Fruit fly (Drosophila melanogaster) whole organism, embryonic: ENCODE data around the gene FucTC.
A peak's percentile ranks its signal among the peaks of the same experiment; 100 is the strongest.

Experiments used
- Aef1 ChIP-seq: fragments of 200-800 bp; sonication (Bioruptor generic); IDR thresholded peaks from 3 replicates; pipeline ENCODE4 v1.3.6; 2022; ENCODE audit warnings: missing biosample characterization, missing genetic modification characterization
- CG10366 ChIP-seq: fragments of 200-800 bp; sonication (Bioruptor generic); IDR thresholded peaks from 2 replicates; pipeline ENCODE4 v1.3.6; 2022; ENCODE audit warnings: missing biosample characterization, missing genetic modification characterization
- CG11695 ChIP-seq: fragments of 200-800 bp; sonication (Bioruptor generic); IDR thresholded peaks from 3 replicates; pipeline ENCODE4 v1.3.6; 2022; ENCODE audit warnings: missing biosample characterization, missing genetic modification characterization
- CG12391 ChIP-seq: fragments of 200-800 bp; sonication (Bioruptor generic); optimal IDR thresholded peaks from 3 replicates; lab custom pipeline; 2018; ENCODE audit warnings: missing biosample characterization, mild to moderate bottlenecking, missing genetic modification characterization, moderate library complexity
- CG13287 ChIP-seq: fragments of 200-800 bp; sonication (Bioruptor generic); IDR thresholded peaks from 2 replicates; pipeline ENCODE4 v1.3.6; 2022; ENCODE audit warnings: missing biosample characterization, missing genetic modification characterization; ENCODE audit not compliant: partially characterized antibody
- CG14860 ChIP-seq: fragments of 200-800 bp; sonication (Bioruptor generic); IDR thresholded peaks from 3 replicates; pipeline ENCODE4 v1.3.6; 2022; ENCODE audit warnings: missing biosample characterization, missing genetic modification characterization; ENCODE audit not compliant: partially characterized antibody
- CG17186 ChIP-seq: fragments of 200-800 bp; sonication (Bioruptor generic); optimal IDR thresholded peaks from 3 replicates; lab custom pipeline; 2017; ENCODE audit warnings: missing biosample characterization, missing genetic modification reagents, missing genetic modification characterization
- CG17361 ChIP-seq: fragments of 200-800 bp; sonication (Bioruptor generic); IDR thresholded peaks from 3 replicates; pipeline ENCODE4 v1.3.6; 2022; ENCODE audit warnings: missing biosample characterization, missing genetic modification characterization
- CG2116 ChIP-seq: fragments of 200-800 bp; sonication (Bioruptor generic); optimal IDR thresholded peaks from 3 replicates; lab custom pipeline; 2018; ENCODE audit warnings: missing biosample characterization, mild to moderate bottlenecking, missing genetic modification characterization
- CG2120 ChIP-seq: fragments of 200-800 bp; sonication (Bioruptor generic); optimal IDR thresholded peaks from 3 replicates; lab custom pipeline; 2016; ENCODE audit warnings: missing biosample characterization, missing genetic modification characterization
- CG2129 ChIP-seq: fragments of 200-800 bp; sonication (Bioruptor generic); IDR thresholded peaks from 2 replicates; pipeline ENCODE4 v1.3.6; 2022; ENCODE audit warnings: missing biosample characterization, missing genetic modification characterization; ENCODE audit not compliant: partially characterized antibody
- CG32767 ChIP-seq: fragments of 200-800 bp; sonication (Bioruptor generic); IDR thresholded peaks from 2 replicates; pipeline ENCODE4 v1.3.6; 2022; ENCODE audit warnings: missing biosample characterization, missing genetic modification characterization
- CG3847 ChIP-seq: fragments of 200-800 bp; sonication (Bioruptor generic); IDR thresholded peaks from 2 replicates; pipeline ENCODE4 v1.3.6; 2022; ENCODE audit warnings: missing biosample characterization, missing genetic modification characterization
- CG4424 ChIP-seq: fragments of 200-800 bp; sonication (Bioruptor generic); optimal IDR thresholded peaks from 3 replicates; lab custom pipeline; 2016; ENCODE audit warnings: missing biosample characterization, missing genetic modification characterization
- CG4730 ChIP-seq: fragments of 200-800 bp; sonication (Bioruptor generic); IDR thresholded peaks from 2 replicates; pipeline ENCODE4 v1.3.6; 2022; ENCODE audit warnings: missing biosample characterization, missing genetic modification characterization
- CG4820 ChIP-seq: fragments of 200-800 bp; sonication (Bioruptor generic); optimal IDR thresholded peaks from 3 replicates; lab custom pipeline; 2016; ENCODE audit warnings: missing biosample characterization, missing genetic modification characterization
- CG7556 ChIP-seq: fragments of 200-800 bp; sonication (Bioruptor generic); optimal IDR thresholded peaks from 2 replicates; lab custom pipeline; 2017; ENCODE audit warnings: missing biosample characterization, mild to moderate bottlenecking, missing genetic modification characterization
- CG7963 ChIP-seq: fragments of 200-800 bp; sonication (Bioruptor generic); IDR thresholded peaks from 3 replicates; pipeline ENCODE4 v1.3.6; 2022; ENCODE audit warnings: missing biosample characterization, missing genetic modification characterization; ENCODE audit not compliant: partially characterized antibody
- CG8924 ChIP-seq: fragments of 200-800 bp; optimal IDR thresholded peaks from 3 replicates; lab custom pipeline; 2019; ENCODE audit warnings: missing biosample characterization, mild to moderate bottlenecking, missing genetic modification characterization, moderate library complexity
- CG9797 ChIP-seq: fragments of 200-800 bp; sonication (Bioruptor generic); optimal IDR thresholded peaks from 3 replicates; lab custom pipeline; 2018; ENCODE audit warnings: missing biosample characterization, mild to moderate bottlenecking, missing genetic modification characterization
- D ChIP-seq, 2 experiments: fragments of 200-800 bp in 1 of 2; fragments of >200 bp in 1 of 2; sonication (Bioruptor generic) in 1 of 2; optimal IDR thresholded peaks; 2 replicates in 1 of 2; 3 replicates in 1 of 2; lab custom pipeline; 2017; ENCODE audit warnings: mild to moderate bottlenecking in 1 of 2, missing biosample characterization in 1 of 2, missing genetic modification characterization in 1 of 2, missing genetic modification reagents in 1 of 2
- Doc3 ChIP-seq: fragments of 200-800 bp; sonication (Bioruptor generic); IDR thresholded peaks from 3 replicates; pipeline ENCODE4 v1.3.6; 2022; ENCODE audit warnings: missing biosample characterization, missing genetic modification characterization; ENCODE audit not compliant: partially characterized antibody
- E2f1 ChIP-seq: fragments of 200-800 bp; sonication (Bioruptor generic); IDR thresholded peaks from 2 replicates; pipeline ENCODE4 v1.3.6; 2022; ENCODE audit warnings: missing biosample characterization, missing genetic modification characterization
- E2f2 ChIP-seq: fragments of 200-800 bp; sonication (Bioruptor generic); IDR thresholded peaks from 2 replicates; pipeline ENCODE4 v1.3.6; 2022; ENCODE audit warnings: missing biosample characterization, missing genetic modification characterization
- HHEX ChIP-seq: fragments of 200-800 bp; sonication (Bioruptor generic); optimal IDR thresholded peaks from 3 replicates; lab custom pipeline; 2017; ENCODE audit warnings: missing biosample characterization, mild to moderate bottlenecking, missing genetic modification characterization, missing genetic modification reagents
- HmgZ ChIP-seq: fragments of 200-800 bp; sonication (Bioruptor generic); optimal IDR thresholded peaks from 2 replicates; lab custom pipeline; 2018; ENCODE audit warnings: missing biosample characterization, mild to moderate bottlenecking, missing genetic modification characterization
- MBD-R2 ChIP-seq: fragments of 200-800 bp; sonication (Bioruptor generic); IDR thresholded peaks from 2 replicates; pipeline ENCODE4 v1.3.6; 2022; ENCODE audit warnings: missing biosample characterization, missing genetic modification characterization
- Med ChIP-seq: fragments of 200-800 bp; sonication (Bioruptor generic); peaks from one replicate; lab custom pipeline; 2016; ENCODE audit warnings: missing biosample characterization, missing genetic modification characterization, mild to moderate bottlenecking, inconsistent platforms, moderate library complexity
- Myb ChIP-seq: fragments of 200-800 bp; sonication (Bioruptor generic); optimal IDR thresholded peaks from 2 replicates; lab custom pipeline; 2016; ENCODE audit warnings: missing biosample characterization, missing genetic modification characterization
- Opbp ChIP-seq: fragments of 200-800 bp; sonication (Bioruptor generic); IDR thresholded peaks from 3 replicates; pipeline ENCODE4 v1.3.6; 2022; ENCODE audit warnings: missing biosample characterization, missing genetic modification characterization; ENCODE audit not compliant: partially characterized antibody
- PHDP ChIP-seq: fragments of 200-800 bp; sonication (Bioruptor generic); optimal IDR thresholded peaks from 3 replicates; lab custom pipeline; 2018; ENCODE audit warnings: missing biosample characterization, mild to moderate bottlenecking, missing genetic modification characterization, moderate library complexity
- Ptx1 ChIP-seq: fragments of 200-800 bp; sonication (Bioruptor generic); IDR thresholded peaks from 2 replicates; pipeline ENCODE4 v1.3.6; 2022; ENCODE audit warnings: missing biosample characterization, missing genetic modification characterization
- Sox100B ChIP-seq: fragments of 200-800 bp; sonication (Bioruptor generic); optimal IDR thresholded peaks from 3 replicates; lab custom pipeline; 2018; ENCODE audit warnings: missing biosample characterization, mild to moderate bottlenecking, missing genetic modification characterization
- Sox102F ChIP-seq: fragments of 200-800 bp; sonication (Bioruptor generic); optimal IDR thresholded peaks from 2 replicates; lab custom pipeline; 2018; ENCODE audit warnings: missing biosample characterization, mild to moderate bottlenecking, missing genetic modification characterization, moderate library complexity
- Sry-δ ChIP-seq: fragments of 200-800 bp; sonication (Bioruptor generic); optimal IDR thresholded peaks from 2 replicates; lab custom pipeline; 2016; ENCODE audit warnings: missing biosample characterization, missing genetic modification characterization
- Ssrp ChIP-seq: fragments of 200-800 bp; sonication (Bioruptor generic); optimal IDR thresholded peaks from 2 replicates; lab custom pipeline; 2018; ENCODE audit warnings: missing biosample characterization, mild to moderate bottlenecking, missing genetic modification characterization, moderate library complexity
- Xbp1 ChIP-seq: fragments of 200-800 bp; sonication (Bioruptor generic); optimal IDR thresholded peaks from 3 replicates; lab custom pipeline; 2016; ENCODE audit warnings: missing biosample characterization, mild to moderate bottlenecking, missing genetic modification characterization
- aop ChIP-seq: fragments of 200-800 bp; sonication (Bioruptor generic); IDR thresholded peaks from 2 replicates; pipeline ENCODE4 v1.3.6; 2022; ENCODE audit warnings: missing biosample characterization, missing genetic modification characterization
- bigmax ChIP-seq: fragments of 200-800 bp; sonication (Bioruptor generic); optimal IDR thresholded peaks from 2 replicates; lab custom pipeline; 2018; ENCODE audit warnings: missing biosample characterization, mild to moderate bottlenecking, missing genetic modification characterization
- gfzf ChIP-seq: fragments of 200-800 bp; sonication (Bioruptor generic); optimal IDR thresholded peaks from 2 replicates; lab custom pipeline; 2016; ENCODE audit warnings: missing biosample characterization, mild to moderate bottlenecking, missing genetic modification characterization, moderate library complexity
- grau ChIP-seq: fragments of 200-800 bp; optimal IDR thresholded peaks from 3 replicates; lab custom pipeline; 2019; ENCODE audit warnings: missing biosample characterization, mild to moderate bottlenecking, missing genetic modification characterization, moderate library complexity
- grn ChIP-seq: fragments of 200-800 bp; sonication (Bioruptor generic); optimal IDR thresholded peaks from 3 replicates; lab custom pipeline; 2017; ENCODE audit warnings: missing biosample characterization, missing genetic modification characterization
- kay ChIP-seq: fragments of 200-800 bp; sonication (Bioruptor generic); optimal IDR thresholded peaks from 2 replicates; lab custom pipeline; 2016; ENCODE audit warnings: missing biosample characterization, missing genetic modification characterization
- prd ChIP-seq, 3 experiments: fragments of >200 bp in 2 of 3; fragments of 200-800 bp in 1 of 3; sonication (Bioruptor generic) in 1 of 3; optimal IDR thresholded peaks in 2 of 3; IDR thresholded peaks in 1 of 3; 2 replicates in 2 of 3; 3 replicates in 1 of 3; pipeline versions ENCODE4 v1.3.6 to Lab custom; 2017 to 2022; ENCODE audit warnings: missing biosample characterization in 1 of 3, missing genetic modification characterization in 1 of 3
- row ChIP-seq: fragments of 200-800 bp; sonication (Bioruptor generic); IDR thresholded peaks from 3 replicates; pipeline ENCODE4 v1.3.6; 2022; ENCODE audit warnings: missing biosample characterization, missing genetic modification characterization
- sna ChIP-seq: fragments of 200-800 bp; sonication (Bioruptor generic); IDR thresholded peaks from 2 replicates; pipeline ENCODE4 v1.3.6; 2022; ENCODE audit warnings: missing biosample characterization, missing genetic modification characterization; ENCODE audit not compliant: partially characterized antibody
- sug ChIP-seq: fragments of 200-800 bp; optimal IDR thresholded peaks from 2 replicates; lab custom pipeline; 2019; ENCODE audit warnings: missing biosample characterization, mild to moderate bottlenecking, missing genetic modification characterization, moderate library complexity
- trem ChIP-seq: fragments of 200-800 bp; optimal IDR thresholded peaks from 3 replicates; lab custom pipeline; 2019; ENCODE audit warnings: missing biosample characterization, mild to moderate bottlenecking, missing genetic modification characterization, moderate library complexity
- zen2 ChIP-seq: fragments of 200-800 bp; sonication (Bioruptor generic); IDR thresholded peaks from 3 replicates; pipeline ENCODE4 v1.3.6; 2022; ENCODE audit warnings: missing biosample characterization, missing genetic modification characterization; ENCODE audit not compliant: partially characterized antibody

Gene FucTC

DNA sequence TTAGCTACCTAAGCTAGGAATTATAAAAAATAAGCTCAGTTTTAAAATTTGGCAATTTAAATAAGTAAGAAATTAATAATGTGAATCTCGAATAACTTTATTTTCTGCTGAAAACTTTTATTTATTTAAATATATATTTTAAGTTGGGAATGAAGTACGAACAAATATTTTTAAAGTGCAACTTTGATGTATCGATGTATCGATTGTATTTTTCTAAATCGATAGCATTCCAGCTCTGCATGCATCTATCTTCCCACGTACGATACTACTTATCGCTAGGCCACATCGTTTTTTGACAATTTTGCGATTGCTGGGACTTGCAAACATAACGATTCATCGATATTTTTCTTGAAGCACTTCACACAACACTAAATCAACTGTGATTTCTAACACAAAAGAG is 3.7 kb downstream of the FucTC start (continued):
- TF ChIP-seq bigmax (GFP tag; lab: Kevin White, UChicago) (no peak), CG17186 (GFP tag; lab: Kevin White, UChicago) (no peak), Aef1 (GFP tag; lab: Robert Waterston, UW) (no peak), Xbp1 (GFP tag; lab: Kevin White, UChicago) (peak; percentile 23), E2f2 (peak; percentile 52), Med (GFP tag; lab: Kevin White, UChicago) (peak; percentile 82), Sry-δ (GFP tag; lab: Kevin White, UChicago) (peak; percentile 84), CG17361 (peak; percentile 51; the same call in 2 of the 3 replicates), CG9797 (GFP tag; lab: Kevin White, UChicago) (peak; percentile 2), grn (GFP tag; lab: Kevin White, UChicago) (peak; percentile 12), Sox102F (GFP tag; lab: Kevin White, UChicago) (peak; percentile 30), CG10366 (GFP tag; lab: Robert Waterston, UW) (peak; percentile 22), Doc3 (GFP tag; lab: Robert Waterston, UW) (peak; percentile 94), CG11695 (GFP tag; lab: Robert Waterston, UW) (0 out of 3 replicates have a peak, but pooled peaks have one; percentile 32), CG4820 (GFP tag; lab: Kevin White, UChicago) (no peak), Myb (GFP tag; lab: Kevin White, UChicago) (peak; percentile 31), sna (GFP tag; lab: Robert Waterston, UW) (peak; percentile 90), CG4424 (GFP tag; lab: Kevin White, UChicago) (peak; percentile 1), CG13287 (GFP tag; lab: Robert Waterston, UW) (peak; percentile 94), CG2129 (GFP tag; lab: Robert Waterston, UW) (peak; percentile 86), HmgZ (tag; lab: Kevin White, UChicago) (peak; percentile 54), HHEX (GFP tag; lab: Kevin White, UChicago) (peak; percentile 20), row (GFP tag; lab: Robert Waterston, UW) (peak; percentile 67), Sox100B (GFP tag; lab: Kevin White, UChicago) (peak; percentile 39), grau (tag; lab: Kevin White, UChicago) (peak; percentile 7), aop (GFP tag; lab: Robert Waterston, UW) (no peak), PHDP (tag; lab: Kevin White, UChicago) (peak; percentile 28), CG32767 (GFP tag; lab: Robert Waterston, UW) (no peak), CG14860 (GFP tag; lab: Robert Waterston, UW) (peak; percentile 96), CG3847 (GFP tag; lab: Robert Waterston, UW) (peak; percentile 50; the same call in 1 of the 2 replicates), MBD-R2 (GFP tag; lab: Robert Waterston, UW) (peak; percentile 66), Opbp (GFP tag; lab: Robert Waterston, UW) (peak; percentile 98), CG8924 (tag; lab: Kevin White, UChicago) (peak; percentile 32), sug (tag; lab: Kevin White, UChicago) (peak; percentile 7), CG7556 (GFP tag; lab: Kevin White, UChicago) (peak; percentile 12), Ptx1 (0 out of 2 replicates have a peak, but pooled peaks have one; percentile 27), gfzf (peak; percentile 33), CG2120 (peak; percentile 0), kay (GFP tag; lab: Kevin White, UChicago) (no peak), CG12391 (peak; percentile 52), CG2116 (GFP tag; lab: Kevin White, UChicago) (peak; percentile 84), CG4730 (GFP tag; lab: Robert Waterston, UW) (no peak), trem (tag; lab: Kevin White, UChicago) (peak; percentile 43), CG7963 (GFP tag; lab: Robert Waterston, UW) (peak; percentile 97), zen2 (GFP tag; lab: Robert Waterston, UW) (peak; percentile 97), prd (optimal IDR thresholded peaks at IDR 0.05; lab: Kevin White, UChicago) (no peak), prd (GFP tag; IDR thresholded peaks at IDR 0.05; lab: Robert Waterston, UW) (no peak; the same call in 2 of the 3 replicates), Ssrp (peak; percentile 29), E2f1 (no peak), D (optimal IDR thresholded peaks at IDR 0.05; lab: Kevin White, UChicago) (no peak), D (GFP tag; optimal IDR thresholded peaks at IDR 0.05; lab: Kevin White, UChicago) (no peak)
